Worm (Caenorhabditis elegans) whole organism, L4 larva: Measurements from ENCODE around the gene F22E5.12.
"Not testable (repeated sequence)": the region's sequence is repeated elsewhere in the genome, so short reads cannot be mapped to it uniquely, and the experiment has no call there.

Experiments
- F10B5.3 ChIP-seq: sonication (generic microtip); optimal IDR thresholded peaks from 2 replicates; lab custom pipeline; 2016; ENCODE audit warnings: mild to moderate bottlenecking, missing genetic modification characterization, missing compliant biosample characterization
- T20F7.1 ChIP-seq: fragments of 200-800 bp; sonication (Bioruptor generic); optimal IDR thresholded peaks from 2 replicates; lab custom pipeline; 2018; ENCODE audit warnings: mild to moderate bottlenecking, missing genetic modification characterization, missing compliant biosample characterization
- Y48G9A.11 ChIP-seq: fragments of 200-800 bp; sonication (Bioruptor generic); IDR thresholded peaks from 2 replicates; pipeline ENCODE4 v1.3.6; 2022; ENCODE audit warnings: missing genetic modification reagents, missing genetic modification characterization, missing compliant biosample characterization
- Y75B8A.6 ChIP-seq: fragments of 200-800 bp; sonication (Bioruptor generic); IDR thresholded peaks from 2 replicates; pipeline ENCODE4 v1.3.6; 2022; ENCODE audit warnings: missing genetic modification reagents, missing genetic modification characterization, missing compliant biosample characterization
- aha-1 ChIP-seq: fragments of 150-350 bp; peaks from one replicate; lab custom pipeline; 2014; ENCODE audit warnings: missing biosample characterization, missing genetic modification characterization
- aly-2 ChIP-seq: sonication (generic microtip); optimal IDR thresholded peaks from 2 replicates; lab custom pipeline; 2018; ENCODE audit warnings: missing biosample characterization, missing genetic modification characterization
- ceh-28 ChIP-seq: fragments of 150-350 bp; optimal IDR thresholded peaks from 2 replicates; lab custom pipeline; 2014; ENCODE audit warnings: missing biosample characterization, missing genetic modification reagents, missing genetic modification characterization
- ceh-62 ChIP-seq: sonication (generic microtip); optimal IDR thresholded peaks from 2 replicates; lab custom pipeline; 2017; ENCODE audit warnings: missing biosample characterization, missing genetic modification characterization
- ces-1 ChIP-seq: fragments of 150-350 bp; sonication (generic microtip); optimal IDR thresholded peaks from 4 replicates; lab custom pipeline; 2014; ENCODE audit warnings: missing biosample characterization, missing genetic modification reagents, missing genetic modification characterization
- daf-12 ChIP-seq: fragments of 150-350 bp; optimal IDR thresholded peaks from 2 replicates; lab custom pipeline; 2014; ENCODE audit warnings: missing biosample characterization, missing genetic modification reagents, missing genetic modification characterization
- daf-16 ChIP-seq, 3 experiments: sonication (generic microtip); optimal IDR thresholded peaks; 2 replicates each; lab custom pipeline; 2016 to 2017; ENCODE audit warnings: missing genetic modification characterization in 3 of 3, missing genetic modification reagents in 3 of 3, mild to moderate bottlenecking in 2 of 3, missing compliant biosample characterization in 2 of 3, missing biosample characterization in 1 of 3, moderate library complexity in 1 of 3
- daf-8 ChIP-seq: fragments of 200-800 bp; sonication (Bioruptor generic); IDR thresholded peaks from 2 replicates; pipeline ENCODE4 v1.3.6; 2022; ENCODE audit warnings: missing genetic modification characterization, missing compliant biosample characterization
- dmd-6 ChIP-seq: fragments of 200-800 bp; sonication (Bioruptor generic); IDR thresholded peaks from 2 replicates; pipeline ENCODE4 v1.3.6; 2022; ENCODE audit warnings: missing genetic modification reagents, missing genetic modification characterization, missing compliant biosample characterization
- duxl-1 ChIP-seq: sonication (generic microtip); optimal IDR thresholded peaks from 2 replicates; lab custom pipeline; 2016; ENCODE audit warnings: mild to moderate bottlenecking, missing genetic modification characterization, moderate library complexity, missing compliant biosample characterization; ENCODE audit not compliant: poor library complexity
- dve-1 ChIP-seq: sonication (generic microtip); optimal IDR thresholded peaks from 2 replicates; lab custom pipeline; 2017; ENCODE audit warnings: antibody characterized with exemption, mild to moderate bottlenecking, missing genetic modification characterization, missing compliant biosample characterization; ENCODE audit not compliant: insufficient read depth
- egl-27 ChIP-seq: sonication (generic microtip); optimal IDR thresholded peaks from 3 replicates; lab custom pipeline; 2017; ENCODE audit warnings: missing biosample characterization, missing genetic modification reagents, missing genetic modification characterization
- gei-8 ChIP-seq: fragments of 200-800 bp; sonication (Bioruptor generic); optimal IDR thresholded peaks from 2 replicates; lab custom pipeline; 2018; ENCODE audit warnings: mild to moderate bottlenecking, missing genetic modification characterization, missing compliant biosample characterization
- hlh-11 ChIP-seq: fragments of 200-800 bp; sonication (Bioruptor generic); optimal IDR thresholded peaks from 2 replicates; lab custom pipeline; 2018; ENCODE audit warnings: mild to moderate bottlenecking, missing genetic modification characterization, missing compliant biosample characterization
- lin-1 ChIP-seq: fragments of 200-800 bp; sonication (Bioruptor generic); IDR thresholded peaks from 2 replicates; pipeline ENCODE4 v1.3.6; 2022; ENCODE audit warnings: missing genetic modification reagents, missing genetic modification characterization, missing compliant biosample characterization
- lin-38 ChIP-seq: fragments of 200-800 bp; sonication (Bioruptor generic); IDR thresholded peaks from 2 replicates; pipeline ENCODE4 v1.3.6; 2022; ENCODE audit warnings: missing genetic modification reagents, missing genetic modification characterization, missing compliant biosample characterization
- madf-5 ChIP-seq, 2 experiments: fragments of 200-800 bp; sonication (Bioruptor generic); IDR thresholded peaks; 2 replicates each; pipeline ENCODE4 v1.3.6; 2022; ENCODE audit warnings: missing compliant biosample characterization in 2 of 2, missing genetic modification characterization in 2 of 2
- mdl-1 ChIP-seq, 2 experiments: fragments of 150-350 bp in 1 of 2; sonication (generic microtip) in 1 of 2; optimal IDR thresholded peaks; 2 replicates each; lab custom pipeline; 2014 to 2017; ENCODE audit warnings: missing biosample characterization in 2 of 2, missing genetic modification characterization in 2 of 2
- mdt-29 ChIP-seq: fragments of 200-800 bp; sonication (Bioruptor generic); IDR thresholded peaks from 2 replicates; pipeline ENCODE4 v1.3.6; 2022; ENCODE audit warnings: missing genetic modification reagents, missing genetic modification characterization, missing compliant biosample characterization
- mep-1 ChIP-seq: fragments of 150-350 bp; sonication (generic microtip); optimal IDR thresholded peaks from 3 replicates; lab custom pipeline; 2014; ENCODE audit warnings: missing biosample characterization, missing genetic modification characterization
- mes-2 ChIP-seq: sonication (generic microtip); optimal IDR thresholded peaks from 2 replicates; lab custom pipeline; 2016; ENCODE audit warnings: missing genotype, mild to moderate bottlenecking, missing genetic modification characterization, missing compliant biosample characterization; ENCODE audit not compliant: poor library complexity, severe bottlenecking
- mxl-3 ChIP-seq: fragments of 200-800 bp; sonication (Bioruptor generic); optimal IDR thresholded peaks from 2 replicates; lab custom pipeline; 2018; ENCODE audit warnings: mild to moderate bottlenecking, missing genetic modification characterization, missing compliant biosample characterization
- nhr-102 ChIP-seq: sonication (generic microtip); optimal IDR thresholded peaks from 2 replicates; lab custom pipeline; 2016; ENCODE audit warnings: mild to moderate bottlenecking, missing genetic modification characterization, moderate library complexity, missing compliant biosample characterization
- nhr-11 ChIP-seq: fragments of 150-350 bp; optimal IDR thresholded peaks from 2 replicates; lab custom pipeline; 2014; ENCODE audit warnings: missing biosample characterization, missing genetic modification characterization
- nhr-111 ChIP-seq: fragments of 200-800 bp; sonication (Bioruptor generic); optimal IDR thresholded peaks from 2 replicates; lab custom pipeline; 2018; ENCODE audit warnings: mild to moderate bottlenecking, missing genetic modification characterization, missing compliant biosample characterization
- nhr-76 ChIP-seq: fragments of 150-350 bp; optimal IDR thresholded peaks from 2 replicates; lab custom pipeline; 2014; ENCODE audit warnings: missing biosample characterization, missing genetic modification characterization
- nhr-77 ChIP-seq: fragments of 150-350 bp; optimal IDR thresholded peaks from 2 replicates; lab custom pipeline; 2014; ENCODE audit warnings: missing biosample characterization, missing genetic modification characterization
- saeg-2 ChIP-seq: fragments of 200-800 bp; sonication (Bioruptor generic); IDR thresholded peaks from 2 replicates; pipeline ENCODE4 v1.3.6; 2022; ENCODE audit warnings: missing genetic modification reagents, missing genetic modification characterization, missing compliant biosample characterization
- sdz-12 ChIP-seq: fragments of 200-800 bp; sonication (Bioruptor generic); optimal IDR thresholded peaks from 2 replicates; lab custom pipeline; 2018; ENCODE audit warnings: mild to moderate bottlenecking, missing genetic modification characterization, missing compliant biosample characterization
- set-16 ChIP-seq: fragments of 200-800 bp; sonication (Bioruptor generic); IDR thresholded peaks from 2 replicates; pipeline ENCODE4 v1.3.6; 2022; ENCODE audit warnings: missing genetic modification reagents, missing genetic modification characterization, missing compliant biosample characterization
- skn-1 ChIP-seq: fragments of 150-350 bp; optimal IDR thresholded peaks from 2 replicates; lab custom pipeline; 2014; ENCODE audit warnings: missing biosample characterization, missing genetic modification characterization
- snpc-4 ChIP-seq: fragments of 150-350 bp; optimal IDR thresholded peaks from 2 replicates; lab custom pipeline; 2014; ENCODE audit warnings: missing biosample characterization, missing genetic modification characterization
- spr-1 ChIP-seq: sonication (generic microtip); optimal IDR thresholded peaks from 2 replicates; lab custom pipeline; 2016; ENCODE audit warnings: mild to moderate bottlenecking, missing genetic modification characterization, missing compliant biosample characterization
- unc-130 ChIP-seq: sonication (generic microtip); optimal IDR thresholded peaks from 2 replicates; lab custom pipeline; 2016; ENCODE audit warnings: missing genetic modification reagents, missing genetic modification characterization, missing compliant biosample characterization
- unc-39 ChIP-seq: sonication (generic microtip); optimal IDR thresholded peaks from 2 replicates; lab custom pipeline; 2017; ENCODE audit warnings: missing biosample characterization, missing genetic modification characterization
- unc-62 ChIP-seq, 3 experiments: fragments of 150-350 bp in 1 of 3; sonication (generic microtip); optimal IDR thresholded peaks in 2 of 3; peaks in 1 of 3; 1 replicate in 1 of 3; 2 replicates in 2 of 3; lab custom pipeline; 2014 to 2017; ENCODE audit warnings: missing biosample characterization in 3 of 3, missing genetic modification characterization in 3 of 3, missing genetic modification reagents in 3 of 3, missing genotype in 1 of 3
- zfp-3 ChIP-seq: fragments of 200-800 bp; sonication (Bioruptor generic); conservative IDR thresholded peaks from 2 replicates; pipeline ENCODE4 v1.3.6; 2022; ENCODE audit warnings: missing genetic modification reagents, missing genetic modification characterization, missing compliant biosample characterization

F22E5.12 gene

ce11 chrII:2619148-2619547 is 27.5 kb downstream of the F22E5.12 start, which contains the start of gene msrp-6:
Gene msrp-6, plus strand, starts transcription at chrII:2619448.
- TF ChIP-seq aha-1 (peak; percentile 25), unc-62 (GFP tag; optimal IDR thresholded peaks at IDR 0.05 in 1 of 2; lab: Kevin White, UChicago) (peak in 1 of 2 experiments; percentile 28)
- TF ChIP-seq unc-62 (tag; optimal IDR thresholded peaks at IDR 0.05; lab: Kevin White, UChicago): not testable (repeated sequence)

ce11 chrII:2616634-2617033 is 30.0 kb downstream of the F22E5.12 start, which contains the start of gene msrp-5:
Gene msrp-5, plus strand, starts transcription at chrII:2616934.
- not testable (repeated sequence) for TF ChIP-seq Y48G9A.11; spr-1 (tag; lab: Kevin White, UChicago); mxl-3

ce11 chrII:2612278-2612677 is 34.4 kb downstream of the F22E5.12 start, which contains the start of gene D2062.13:
Gene D2062.13, plus strand, starts transcription at chrII:2612578.
- TF ChIP-seq duxl-1; set-16 (GFP tag; lab: Robert Waterston, UW); mep-1 (tag; lab: Kevin White, UChicago): not testable (repeated sequence)

- no peak for TF ChIP-seq sdz-12 (GFP tag; lab: Kevin White, UChicago)
- TF ChIP-seq nhr-111 (GFP tag; lab: Kevin White, UChicago): no peak
- no peak for TF ChIP-seq ceh-28 (tag; lab: Kevin White, UChicago)
These were observed 35.6 kb downstream of the F22E5.12 start for ce11 chrII:2611009-2611408.

ce11 chrII:2610202-2610912 is 36.3 kb downstream of the F22E5.12 start, which contains the start of gene sri-38:
Gene sri-38, plus strand, starts transcription at chrII:2610862.
- peak; percentile 49; the same call in 1 of the 2 replicates for TF ChIP-seq lin-1 (GFP tag; lab: Robert Waterston, UW)
- no peak for TF ChIP-seq aly-2 (tag; lab: Kevin White, UChicago)
- TF ChIP-seq unc-39 (tag; lab: Kevin White, UChicago): no peak
- TF ChIP-seq saeg-2 (GFP tag; lab: Robert Waterston, UW): no peak
- TF ChIP-seq F10B5.3: no peak
- TF ChIP-seq dve-1 (tag; lab: Kevin White, UChicago): no peak
- no peak for TF ChIP-seq skn-1 (tag; lab: Kevin White, UChicago)
- TF ChIP-seq egl-27 (tag; lab: Kevin White, UChicago): no peak
- peak in 1 of 2 experiments; percentile 3 for TF ChIP-seq mdl-1 (tag; optimal IDR thresholded peaks at IDR 0.05; lab: Kevin White, UChicago)
- TF ChIP-seq snpc-4 (tag; lab: Kevin White, UChicago): no peak
- TF ChIP-seq ceh-62: no peak
- peak; percentile 62 for TF ChIP-seq dmd-6 (GFP tag; lab: Robert Waterston, UW)
- no peak for TF ChIP-seq lin-38 (GFP tag; lab: Robert Waterston, UW)
- no peak for TF ChIP-seq set-16 (GFP tag; lab: Robert Waterston, UW)
- TF ChIP-seq sdz-12 (GFP tag; lab: Kevin White, UChicago): no peak
- TF ChIP-seq daf-12: no peak
- TF ChIP-seq gei-8: no peak
- peak; percentile 67 for TF ChIP-seq hlh-11 (tag; lab: Kevin White, UChicago)
- TF ChIP-seq T20F7.1 (GFP tag; lab: Kevin White, UChicago): no peak
- no peak for TF ChIP-seq daf-8
- no peak for TF ChIP-seq nhr-77
- no peak for TF ChIP-seq daf-16 (GFP tag; optimal IDR thresholded peaks at IDR 0.05; lab: Kevin White, UChicago)
- TF ChIP-seq daf-16 (tag; optimal IDR thresholded peaks at IDR 0.05; lab: Kevin White, UChicago): peak; percentile 49
- no peak for TF ChIP-seq nhr-76 (tag; lab: Kevin White, UChicago)
- no peak for TF ChIP-seq mes-2 (tag; lab: Kevin White, UChicago)
- no peak for TF ChIP-seq unc-130 (GFP tag; lab: Kevin White, UChicago)
- TF ChIP-seq mdt-29: no peak
- TF ChIP-seq madf-5 (GFP tag; IDR thresholded peaks at IDR 0.05; lab: Robert Waterston, UW): no peak
- no peak for TF ChIP-seq ces-1 (GFP tag; lab: Kevin White, UChicago)
- no peak for TF ChIP-seq mep-1 (tag; lab: Kevin White, UChicago)
- TF ChIP-seq Y75B8A.6: no peak
- peak; percentile 45 for TF ChIP-seq nhr-102 (tag; lab: Kevin White, UChicago)
- TF ChIP-seq nhr-11 (tag; lab: Kevin White, UChicago): no peak
- no peak for TF ChIP-seq zfp-3
